Worm (Caenorhabditis elegans) whole organism, mixed stage, embryonic: Measurements from ENCODE around the gene srr-6.

Experiments
- M03D4.4 ChIP-seq: sonication (generic microtip); optimal IDR thresholded peaks from 2 replicates; lab custom pipeline; 2017; ENCODE audit warnings: mild to moderate bottlenecking, missing genetic modification characterization, missing compliant biosample characterization
- bed-3 ChIP-seq: fragments of 200-800 bp; sonication (Bioruptor generic); optimal IDR thresholded peaks from 3 replicates; lab custom pipeline; 2018; ENCODE audit warnings: mild to moderate bottlenecking, missing genetic modification characterization, moderate library complexity, missing compliant biosample characterization
- blmp-1 ChIP-seq: fragments of 150-350 bp; optimal IDR thresholded peaks from 2 replicates; lab custom pipeline; 2014; ENCODE audit warnings: missing biosample characterization, missing genetic modification characterization
- ceh-39 ChIP-seq: fragments of 150-350 bp; optimal IDR thresholded peaks from 2 replicates; lab custom pipeline; 2014; ENCODE audit warnings: missing biosample characterization, missing genetic modification characterization
- ces-1 ChIP-seq: fragments of 150-350 bp; optimal IDR thresholded peaks from 2 replicates; lab custom pipeline; 2014; ENCODE audit warnings: missing biosample characterization, missing genetic modification reagents, missing genetic modification characterization
- cnd-1 ChIP-seq: fragments of 200-800 bp; sonication (Bioruptor generic); optimal IDR thresholded peaks from 2 replicates; lab custom pipeline; 2018; ENCODE audit warnings: mild to moderate bottlenecking, missing genetic modification characterization, missing compliant biosample characterization
- drap-1 ChIP-seq: fragments of 200-800 bp; sonication (Bioruptor generic); optimal IDR thresholded peaks from 3 replicates; lab custom pipeline; 2018; ENCODE audit warnings: mild to moderate bottlenecking, missing genetic modification characterization, missing compliant biosample characterization
- elt-1 ChIP-seq: sonication (generic microtip); optimal IDR thresholded peaks from 2 replicates; lab custom pipeline; 2017; ENCODE audit warnings: missing genetic modification characterization, mild to moderate bottlenecking, missing compliant biosample characterization, antibody characterized with exemption, moderate library complexity, borderline replicate concordance; ENCODE audit not compliant: insufficient read depth
- elt-3 ChIP-seq: fragments of 150-350 bp; optimal IDR thresholded peaks from 2 replicates; lab custom pipeline; 2014; ENCODE audit warnings: missing biosample characterization, missing genetic modification characterization
- flh-1 ChIP-seq: fragments of 200-800 bp; sonication (Bioruptor generic); optimal IDR thresholded peaks from 2 replicates; lab custom pipeline; 2018; ENCODE audit warnings: mild to moderate bottlenecking, missing genetic modification characterization, moderate library complexity, missing compliant biosample characterization
- ham-2 ChIP-seq: fragments of 200-800 bp; sonication (Bioruptor generic); optimal IDR thresholded peaks from 2 replicates; lab custom pipeline; 2018; ENCODE audit warnings: mild to moderate bottlenecking, missing genetic modification characterization, missing compliant biosample characterization
- hlh-1 ChIP-seq: fragments of 150-350 bp; optimal IDR thresholded peaks from 2 replicates; lab custom pipeline; 2014; ENCODE audit warnings: missing biosample characterization, missing genetic modification reagents, missing genetic modification characterization
- lin-13 ChIP-seq: fragments of 150-350 bp; optimal IDR thresholded peaks from 2 replicates; lab custom pipeline; 2014; ENCODE audit warnings: missing biosample characterization, missing genetic modification characterization
- lin-32 ChIP-seq: fragments of 200-800 bp; sonication (Bioruptor generic); optimal IDR thresholded peaks from 2 replicates; lab custom pipeline; 2018; ENCODE audit warnings: mild to moderate bottlenecking, missing genetic modification characterization, missing compliant biosample characterization
- lsy-2 ChIP-seq: fragments of 150-350 bp; optimal IDR thresholded peaks from 2 replicates; lab custom pipeline; 2014; ENCODE audit warnings: missing biosample characterization, missing genetic modification characterization
- mab-5 ChIP-seq: fragments of 150-350 bp; optimal IDR thresholded peaks from 2 replicates; lab custom pipeline; 2014; ENCODE audit warnings: missing biosample characterization, missing genetic modification characterization
- mep-1 ChIP-seq: fragments of 150-350 bp; optimal IDR thresholded peaks from 2 replicates; lab custom pipeline; 2017; ENCODE audit warnings: missing biosample characterization, missing genetic modification reagents, missing genetic modification characterization, inconsistent platforms
- mls-2 ChIP-seq: sonication (generic microtip); optimal IDR thresholded peaks from 2 replicates; lab custom pipeline; 2016; ENCODE audit warnings: mild to moderate bottlenecking, missing genetic modification characterization, moderate library complexity, missing compliant biosample characterization
- nhr-12 ChIP-seq: fragments of 150-350 bp; optimal IDR thresholded peaks from 2 replicates; lab custom pipeline; 2014; ENCODE audit warnings: missing biosample characterization, missing genetic modification characterization
- nhr-2 ChIP-seq: fragments of 150-350 bp; optimal IDR thresholded peaks from 2 replicates; lab custom pipeline; 2014; ENCODE audit warnings: missing biosample characterization, missing genetic modification characterization
- nhr-237 ChIP-seq: fragments of 150-350 bp; optimal IDR thresholded peaks from 2 replicates; lab custom pipeline; 2014; ENCODE audit warnings: missing biosample characterization, missing genetic modification characterization
- pha-4 ChIP-seq: fragments of 150-350 bp; optimal IDR thresholded peaks from 2 replicates; lab custom pipeline; 2018; ENCODE audit warnings: missing biosample characterization, missing genetic modification reagents, missing genetic modification characterization
- sem-2 ChIP-seq: fragments of 200-800 bp; sonication (Bioruptor generic); optimal IDR thresholded peaks from 2 replicates; lab custom pipeline; 2018; ENCODE audit warnings: mild to moderate bottlenecking, missing genetic modification characterization, missing compliant biosample characterization
- snpc-4 ChIP-seq: fragments of 150-350 bp; optimal IDR thresholded peaks from 2 replicates; lab custom pipeline; 2014; ENCODE audit warnings: missing biosample characterization, missing genetic modification characterization
- sptf-1 ChIP-seq: sonication (generic microtip); optimal IDR thresholded peaks from 2 replicates; lab custom pipeline; 2017; ENCODE audit warnings: mild to moderate bottlenecking, missing genetic modification characterization, moderate library complexity, missing compliant biosample characterization
- tbx-8 ChIP-seq: fragments of 200-800 bp; sonication (Bioruptor generic); optimal IDR thresholded peaks from 2 replicates; lab custom pipeline; 2018; ENCODE audit warnings: mild to moderate bottlenecking, missing genetic modification characterization, moderate library complexity, missing compliant biosample characterization
- unc-120 ChIP-seq: sonication (generic microtip); optimal IDR thresholded peaks from 2 replicates; lab custom pipeline; 2017; ENCODE audit warnings: missing genetic modification characterization, missing compliant biosample characterization; ENCODE audit not compliant: poor library complexity, severe bottlenecking
- unc-39 ChIP-seq: fragments of 150-350 bp; optimal IDR thresholded peaks from 2 replicates; lab custom pipeline; 2014; ENCODE audit warnings: missing biosample characterization, missing genetic modification characterization
- unc-62 ChIP-seq: fragments of 150-350 bp; optimal IDR thresholded peaks from 2 replicates; lab custom pipeline; 2014; ENCODE audit warnings: missing biosample characterization, missing genetic modification reagents, missing genetic modification characterization
- zip-8 ChIP-seq: fragments of 150-350 bp; optimal IDR thresholded peaks from 2 replicates; lab custom pipeline; 2014; ENCODE audit warnings: missing biosample characterization, missing genetic modification characterization

Gene srr-6

ce11 chrV:4974677-4975076, 37.9 kb upstream of the srr-6 start, which contains the start of gene srsx-10:
srsx-10 (minus strand) TSS chrV:4974777.
- TF ChIP-seq unc-62 (GFP tag; lab: Kevin White, UChicago): no peak
- no peak for TF ChIP-seq nhr-237 (tag; lab: Kevin White, UChicago)
- no peak for TF ChIP-seq blmp-1 (tag; lab: Kevin White, UChicago)
- TF ChIP-seq, all 35 proteins: peak for 0

- TF ChIP-seq lin-13 (tag; lab: Kevin White, UChicago): no peak
- TF ChIP-seq nhr-2 (tag; lab: Kevin White, UChicago): no peak
- no peak for TF ChIP-seq elt-1 (tag; lab: Kevin White, UChicago)
- no peak for TF ChIP-seq tbx-8 (GFP tag; lab: Kevin White, UChicago)
- no peak for TF ChIP-seq nhr-12 (tag; lab: Kevin White, UChicago)
- no peak for TF ChIP-seq pha-4 (tag; lab: Kevin White, UChicago)
- TF ChIP-seq drap-1: no peak
- TF ChIP-seq nhr-237 (tag; lab: Kevin White, UChicago): no peak
- TF ChIP-seq ham-2 (GFP tag; lab: Kevin White, UChicago): no peak
- no peak for TF ChIP-seq elt-3 (tag; lab: Kevin White, UChicago)
- no peak for TF ChIP-seq lin-32 (GFP tag; lab: Kevin White, UChicago)
- TF ChIP-seq zip-8: no peak
- TF ChIP-seq mab-5 (tag; lab: Kevin White, UChicago): no peak
- no peak for TF ChIP-seq ceh-39 (tag; lab: Kevin White, UChicago)
- no peak for TF ChIP-seq flh-1 (GFP tag; lab: Kevin White, UChicago)
- no peak for TF ChIP-seq snpc-4 (tag; lab: Kevin White, UChicago)
- TF ChIP-seq cnd-1 (tag; lab: Kevin White, UChicago): no peak
- TF ChIP-seq unc-39 (tag; lab: Kevin White, UChicago): no peak
- TF ChIP-seq, all 35 proteins: peak for 0
These were observed 37.5 kb upstream of the srr-6 start, which contains the start of gene F26G5.1 for ce11 chrV:4975140-4975539. F26G5.1 (plus strand) TSS chrV:4975478.

ce11 chrV:4977539-4977938, 35.1 kb upstream of the srr-6 start:
- TF ChIP-seq ceh-39 (tag; lab: Kevin White, UChicago) (no peak), hlh-1 (no peak), drap-1 (no peak), lsy-2 (tag; lab: Kevin White, UChicago) (no peak), mep-1 (tag; lab: Kevin White, UChicago) (no peak), mls-2 (no peak), mab-5 (tag; lab: Kevin White, UChicago) (no peak), sem-2 (no peak), nhr-2 (tag; lab: Kevin White, UChicago) (no peak), ces-1 (GFP tag; lab: Kevin White, UChicago) (no peak), cnd-1 (tag; lab: Kevin White, UChicago) (no peak), lin-32 (GFP tag; lab: Kevin White, UChicago) (no peak), tbx-8 (GFP tag; lab: Kevin White, UChicago) (no peak), unc-120 (no peak), nhr-12 (tag; lab: Kevin White, UChicago) (no peak), nhr-237 (tag; lab: Kevin White, UChicago) (no peak), blmp-1 (tag; lab: Kevin White, UChicago) (no peak)

ce11 chrV:4979060-4979459, 33.5 kb upstream of the srr-6 start, which contains the start of gene srsx-11:
srsx-11 (minus strand) TSS chrV:4979160.
- TF ChIP-seq M03D4.4: no peak

ce11 chrV:4980094-4980493, 32.5 kb upstream of the srr-6 start:
- no peak for TF ChIP-seq ceh-39 (tag; lab: Kevin White, UChicago)
- no peak for TF ChIP-seq mep-1 (tag; lab: Kevin White, UChicago)
- no peak for TF ChIP-seq blmp-1 (tag; lab: Kevin White, UChicago)
- TF ChIP-seq lin-32 (GFP tag; lab: Kevin White, UChicago): no peak
- TF ChIP-seq nhr-237 (tag; lab: Kevin White, UChicago): no peak
- TF ChIP-seq nhr-2 (tag; lab: Kevin White, UChicago): no peak
- no peak for TF ChIP-seq sem-2
- no peak for TF ChIP-seq nhr-12 (tag; lab: Kevin White, UChicago)
- no peak for TF ChIP-seq lin-13 (tag; lab: Kevin White, UChicago)
- TF ChIP-seq unc-120: no peak
- TF ChIP-seq unc-39 (tag; lab: Kevin White, UChicago): no peak
- no peak for TF ChIP-seq ces-1 (GFP tag; lab: Kevin White, UChicago)
- TF ChIP-seq sptf-1 (tag; lab: Kevin White, UChicago): no peak
- no peak for TF ChIP-seq elt-3 (tag; lab: Kevin White, UChicago)
- no peak for TF ChIP-seq tbx-8 (GFP tag; lab: Kevin White, UChicago)
- no peak for TF ChIP-seq bed-3 (GFP tag; lab: Kevin White, UChicago)
- TF ChIP-seq, all 35 proteins: peak for 0
